Worm (Caenorhabditis elegans): Measurements from ENCODE around the gene B0563.6.

Gene B0563.6

ce11 chrX:9191795-9192494 is 54.4 kb downstream of the B0563.6 start, which contains the start of gene Y81B9A.1:
TSS of gene Y81B9A.1 (plus strand) at chrX:9192444.
- TF ChIP-seq pqm-1 (tag; optimal IDR thresholded peaks at IDR 0.05), result no peak
- no peak for TF ChIP-seq sea-2 (GFP tag; optimal IDR thresholded peaks at IDR 0.05)
- no peak for TF ChIP-seq elt-1 (tag; optimal IDR thresholded peaks at IDR 0.05)
- no peak for TF ChIP-seq nhr-67 (tag; optimal IDR thresholded peaks at IDR 0.05)
- no peak for TF ChIP-seq mml-1 (tag; optimal IDR thresholded peaks at IDR 0.05)
- TF ChIP-seq ztf-11 (tag; optimal IDR thresholded peaks at IDR 0.05), result no peak
- TF ChIP-seq jun-1 (tag; optimal IDR thresholded peaks at IDR 0.05), result no peak
- no peak for TF ChIP-seq lsy-12 (tag; optimal IDR thresholded peaks at IDR 0.05)
- TF ChIP-seq ama-1 (optimal IDR thresholded peaks at IDR 0.05), result no peak
- no peak for TF ChIP-seq nhr-25 (tag; optimal IDR thresholded peaks at IDR 0.05)
- no peak for TF ChIP-seq R02D3.7 (tag; optimal IDR thresholded peaks at IDR 0.05)
- no peak for TF ChIP-seq ceh-16 (tag; optimal IDR thresholded peaks at IDR 0.05)
- no peak for TF ChIP-seq lin-15B (tag; optimal IDR thresholded peaks at IDR 0.05)
- TF ChIP-seq zag-1 (tag; optimal IDR thresholded peaks at IDR 0.05), result no peak
- no peak for TF ChIP-seq ztf-4 (tag; optimal IDR thresholded peaks at IDR 0.05)
- no peak for TF ChIP-seq aly-2 (tag; optimal IDR thresholded peaks at IDR 0.05)
- TF ChIP-seq egl-5 (tag; optimal IDR thresholded peaks at IDR 0.05), result no peak
- no peak for TF ChIP-seq nhr-28 (tag; optimal IDR thresholded peaks at IDR 0.05)
- TF ChIP-seq tbx-2 (tag; optimal IDR thresholded peaks at IDR 0.05), result no peak

- TF ChIP-seq nhr-12 (tag; optimal IDR thresholded peaks at IDR 0.05) (no peak), lin-39 (tag; optimal IDR thresholded peaks at IDR 0.05) (no peak), lsy-12 (tag; optimal IDR thresholded peaks at IDR 0.05) (no peak), elt-2 (tag; optimal IDR thresholded peaks at IDR 0.05) (no peak), skn-1 (tag; optimal IDR thresholded peaks at IDR 0.05) (no peak), elt-3 (tag; optimal IDR thresholded peaks at IDR 0.05) (no peak), eor-1 (tag; optimal IDR thresholded peaks at IDR 0.05) (no peak), ceh-16 (tag; optimal IDR thresholded peaks at IDR 0.05) (no peak), mdl-1 (tag; optimal IDR thresholded peaks at IDR 0.05) (no peak), egl-27 (tag; optimal IDR thresholded peaks at IDR 0.05) (no peak), nhr-237 (tag; optimal IDR thresholded peaks at IDR 0.05) (no peak), ztf-11 (tag; optimal IDR thresholded peaks at IDR 0.05) (no peak), ceh-82 (tag; optimal IDR thresholded peaks at IDR 0.05) (no peak), nhr-28 (tag; optimal IDR thresholded peaks at IDR 0.05) (no peak), ceh-9 (tag; optimal IDR thresholded peaks at IDR 0.05) (no peak), unc-62 (GFP tag; optimal IDR thresholded peaks at IDR 0.05) (no peak), zag-1 (tag; optimal IDR thresholded peaks at IDR 0.05) (no peak), nhr-25 (tag; optimal IDR thresholded peaks at IDR 0.05) (no peak), nhr-76 (tag; optimal IDR thresholded peaks at IDR 0.05) (no peak), aly-2 (tag; optimal IDR thresholded peaks at IDR 0.05) (no peak)
Observed at ce11 chrX:9194081-9194480, 56.6 kb downstream of the B0563.6 start.

All from whole organism, L3 larva.